Fruit fly (Drosophila melanogaster) whole organism, embryonic: ENCODE measurements around the gene CG14395.
A peak's percentile ranks its signal among the peaks of the same experiment; 100 is the strongest.

Source experiments
- ATbp ChIP-seq: fragments of 200-800 bp; sonication (Bioruptor generic); optimal IDR thresholded peaks from 2 replicates; lab custom pipeline; 2017; ENCODE audit warnings: missing biosample characterization, mild to moderate bottlenecking, missing genetic modification characterization, missing genetic modification reagents
- Aef1 ChIP-seq: fragments of 200-800 bp; sonication (Bioruptor generic); IDR thresholded peaks from 3 replicates; pipeline ENCODE4 v1.3.6; 2022; ENCODE audit warnings: missing biosample characterization, missing genetic modification characterization
- Atf-2 ChIP-seq: fragments of 200-800 bp; sonication (Bioruptor generic); optimal IDR thresholded peaks from 2 replicates; lab custom pipeline; 2016; ENCODE audit warnings: missing biosample characterization, missing genetic modification characterization
- C15 ChIP-seq: fragments of 200-800 bp; sonication (Bioruptor generic); IDR thresholded peaks from 3 replicates; pipeline ENCODE4 v1.3.6; 2022; ENCODE audit warnings: missing biosample characterization, missing genetic modification characterization
- CG11398 ChIP-seq: fragments of 200-800 bp; sonication (Bioruptor generic); optimal IDR thresholded peaks from 2 replicates; lab custom pipeline; 2016; ENCODE audit warnings: missing biosample characterization, missing genetic modification characterization
- CG11696 ChIP-seq: fragments of 200-800 bp; sonication (Bioruptor generic); IDR thresholded peaks from 2 replicates; pipeline ENCODE4 v1.3.6; 2022; ENCODE audit warnings: missing biosample characterization, missing genetic modification characterization
- CG13424 ChIP-seq: fragments of 200-800 bp; sonication (Bioruptor generic); optimal IDR thresholded peaks from 2 replicates; lab custom pipeline; 2019; ENCODE audit warnings: missing biosample characterization, mild to moderate bottlenecking, missing genetic modification characterization, moderate library complexity
- CG14014 ChIP-seq: fragments of 200-800 bp; sonication (Bioruptor generic); IDR thresholded peaks from 2 replicates; pipeline ENCODE4 v1.3.6; 2022; ENCODE audit warnings: missing biosample characterization, missing genetic modification characterization
- CG14050 ChIP-seq: fragments of 200-800 bp; sonication (Bioruptor generic); IDR thresholded peaks from 3 replicates; pipeline ENCODE4 v1.3.6; 2022; ENCODE audit warnings: missing biosample characterization, missing genetic modification characterization
- CG14965 ChIP-seq: fragments of 200-800 bp; sonication (Bioruptor generic); optimal IDR thresholded peaks from 2 replicates; lab custom pipeline; 2016; ENCODE audit warnings: missing biosample characterization, missing genetic modification characterization, borderline replicate concordance
- CG1647 ChIP-seq: fragments of 200-800 bp; sonication (Bioruptor generic); optimal IDR thresholded peaks from 3 replicates; lab custom pipeline; 2016; ENCODE audit warnings: missing biosample characterization, missing genetic modification characterization
- CG16813 ChIP-seq: fragments of 200-800 bp; sonication (Bioruptor generic); IDR thresholded peaks from 3 replicates; pipeline ENCODE4 v1.3.6; 2022; ENCODE audit warnings: missing biosample characterization, missing genetic modification characterization; ENCODE audit not compliant: partially characterized antibody
- CG16815 ChIP-seq: fragments of 200-800 bp; sonication (Bioruptor generic); optimal IDR thresholded peaks from 3 replicates; lab custom pipeline; 2017; ENCODE audit warnings: missing biosample characterization, mild to moderate bottlenecking, missing genetic modification characterization
- CG18262 ChIP-seq: fragments of 200-800 bp; optimal IDR thresholded peaks from 3 replicates; lab custom pipeline; 2019; ENCODE audit warnings: missing biosample characterization, mild to moderate bottlenecking, missing genetic modification characterization, moderate library complexity
- CG18599 ChIP-seq: fragments of 200-800 bp; sonication (Bioruptor generic); optimal IDR thresholded peaks from 3 replicates; lab custom pipeline; 2017; ENCODE audit warnings: missing biosample characterization, missing genetic modification characterization, mild to moderate bottlenecking, moderate library complexity, missing genetic modification reagents
- CG30020 ChIP-seq: fragments of 200-800 bp; optimal IDR thresholded peaks from 2 replicates; lab custom pipeline; 2019; ENCODE audit warnings: missing biosample characterization, mild to moderate bottlenecking, missing genetic modification characterization, moderate library complexity
- CG3726 ChIP-seq: fragments of 200-800 bp; sonication (Bioruptor generic); IDR thresholded peaks from 3 replicates; pipeline ENCODE4, ENCODE4 v1.3.6; 2022; ENCODE audit warnings: missing biosample characterization, missing genetic modification characterization
- CG4328 ChIP-seq: fragments of 200-800 bp; sonication (Bioruptor generic); optimal IDR thresholded peaks from 3 replicates; lab custom pipeline; 2017; ENCODE audit warnings: missing biosample characterization, missing genetic modification reagents, missing genetic modification characterization
- CG4360 ChIP-seq: fragments of 200-800 bp; sonication (Bioruptor generic); IDR thresholded peaks from 2 replicates; pipeline ENCODE4 v1.3.6; 2022; ENCODE audit warnings: missing biosample characterization, missing genetic modification characterization
- CG7839 ChIP-seq: fragments of 200-800 bp; sonication (Bioruptor generic); optimal IDR thresholded peaks from 3 replicates; lab custom pipeline; 2018; ENCODE audit warnings: missing biosample characterization, mild to moderate bottlenecking, missing genetic modification characterization, moderate library complexity
- CG8388 ChIP-seq: fragments of 200-800 bp; sonication (Bioruptor generic); optimal IDR thresholded peaks from 2 replicates; lab custom pipeline; 2019; ENCODE audit warnings: missing biosample characterization, mild to moderate bottlenecking, missing genetic modification characterization, moderate library complexity
- Doc2 ChIP-seq: fragments of 200-800 bp; sonication (Bioruptor generic); IDR thresholded peaks from 2 replicates; pipeline ENCODE4 v1.3.6; 2022; ENCODE audit warnings: missing biosample characterization, missing genetic modification characterization
- ERR ChIP-seq: fragments of 200-800 bp; sonication (Bioruptor generic); optimal IDR thresholded peaks from 2 replicates; lab custom pipeline; 2016; ENCODE audit warnings: missing biosample characterization, missing genetic modification characterization
- H2.0 ChIP-seq: fragments of 200-800 bp; sonication (Bioruptor generic); IDR thresholded peaks from 2 replicates; pipeline ENCODE4 v1.3.6; 2022; ENCODE audit warnings: missing biosample characterization, missing genetic modification characterization
- HHEX ChIP-seq: fragments of 200-800 bp; sonication (Bioruptor generic); optimal IDR thresholded peaks from 3 replicates; lab custom pipeline; 2017; ENCODE audit warnings: missing biosample characterization, mild to moderate bottlenecking, missing genetic modification characterization, missing genetic modification reagents
- HmgD ChIP-seq: fragments of 200-800 bp; sonication (Bioruptor generic); optimal IDR thresholded peaks from 3 replicates; lab custom pipeline; 2016; ENCODE audit warnings: missing biosample characterization, missing genetic modification characterization
- Hr78 ChIP-seq, 2 experiments: fragments of 200-800 bp in 1 of 2; fragments of >200 bp in 1 of 2; sonication (Bioruptor generic) in 1 of 2; optimal IDR thresholded peaks; 2 replicates each; lab custom pipeline; 2017 to 2019; ENCODE audit warnings: missing biosample characterization in 2 of 2, missing genetic modification characterization in 2 of 2, mild to moderate bottlenecking in 1 of 2, moderate library complexity in 1 of 2
- NC2α ChIP-seq: fragments of 200-800 bp; sonication (Bioruptor generic); optimal IDR thresholded peaks from 2 replicates; lab custom pipeline; 2016; ENCODE audit warnings: missing biosample characterization, missing genetic modification characterization
- NFAT ChIP-seq: fragments of 200-800 bp; sonication (Bioruptor generic); IDR thresholded peaks from 2 replicates; pipeline ENCODE4 v1.3.6; 2022; ENCODE audit warnings: missing biosample characterization, missing genetic modification characterization
- Optix ChIP-seq: fragments of 200-800 bp; sonication (Bioruptor generic); IDR thresholded peaks from 3 replicates; pipeline ENCODE4 v1.3.6; 2022; ENCODE audit warnings: missing biosample characterization, missing genetic modification characterization
- Ravus ChIP-seq: fragments of 200-800 bp; sonication (Bioruptor generic); IDR thresholded peaks from 2 replicates; pipeline ENCODE4 v1.3.6; 2022; ENCODE audit warnings: missing biosample characterization, missing genetic modification characterization
- YL-1 ChIP-seq: fragments of 200-800 bp; sonication (Bioruptor generic); optimal IDR thresholded peaks from 3 replicates; lab custom pipeline; 2017; ENCODE audit warnings: missing biosample characterization, mild to moderate bottlenecking, missing genetic modification characterization
- ato ChIP-seq: fragments of 200-800 bp; sonication (Bioruptor generic); IDR thresholded peaks from 2 replicates; pipeline ENCODE4 v1.3.6; 2022; ENCODE audit warnings: missing biosample characterization, missing genetic modification characterization; ENCODE audit not compliant: partially characterized antibody
- chn ChIP-seq: fragments of 200-800 bp; sonication (Bioruptor generic); optimal IDR thresholded peaks from 2 replicates; lab custom pipeline; 2016; ENCODE audit warnings: missing biosample characterization, missing genetic modification characterization
- dmrt11E ChIP-seq: fragments of 200-800 bp; sonication (Bioruptor generic); optimal IDR thresholded peaks from 3 replicates; lab custom pipeline; 2018; ENCODE audit warnings: missing biosample characterization, mild to moderate bottlenecking, missing genetic modification characterization, moderate library complexity
- fd3F ChIP-seq: fragments of 200-800 bp; sonication (Bioruptor generic); optimal IDR thresholded peaks from 2 replicates; lab custom pipeline; 2018; ENCODE audit warnings: missing biosample characterization, mild to moderate bottlenecking, missing genetic modification characterization, moderate library complexity
- gcm ChIP-seq: fragments of 200-800 bp; sonication (Bioruptor generic); optimal IDR thresholded peaks from 2 replicates; lab custom pipeline; 2019; ENCODE audit warnings: missing biosample characterization, mild to moderate bottlenecking, missing genetic modification characterization, moderate library complexity
- gem ChIP-seq: fragments of 200-800 bp; sonication (Bioruptor generic); optimal IDR thresholded peaks from 2 replicates; lab custom pipeline; 2019; ENCODE audit warnings: missing biosample characterization, mild to moderate bottlenecking, missing genetic modification characterization, moderate library complexity
- grn ChIP-seq: fragments of 200-800 bp; sonication (Bioruptor generic); optimal IDR thresholded peaks from 3 replicates; lab custom pipeline; 2017; ENCODE audit warnings: missing biosample characterization, missing genetic modification characterization
- gsb ChIP-seq: fragments of 200-800 bp; sonication (Bioruptor generic); IDR thresholded peaks from 2 replicates; pipeline ENCODE4 v1.3.6; 2022; ENCODE audit warnings: missing biosample characterization, missing genetic modification characterization
- hbn ChIP-seq: fragments of 200-800 bp; sonication (Bioruptor generic); IDR thresholded peaks from 2 replicates; pipeline ENCODE4 v1.3.6; 2022; ENCODE audit warnings: missing biosample characterization, missing genetic modification characterization; ENCODE audit not compliant: partially characterized antibody
- kni ChIP-seq: fragments of 200-800 bp; sonication (Bioruptor generic); optimal IDR thresholded peaks from 3 replicates; lab custom pipeline; 2017; ENCODE audit warnings: mild to moderate bottlenecking, missing biosample characterization, missing genetic modification reagents, missing genetic modification characterization
- prd ChIP-seq, 3 experiments: fragments of >200 bp in 2 of 3; fragments of 200-800 bp in 1 of 3; sonication (Bioruptor generic) in 1 of 3; optimal IDR thresholded peaks in 2 of 3; IDR thresholded peaks in 1 of 3; 2 replicates in 2 of 3; 3 replicates in 1 of 3; pipeline versions ENCODE4 v1.3.6 to Lab custom; 2017 to 2022; ENCODE audit warnings: missing biosample characterization in 1 of 3, missing genetic modification characterization in 1 of 3
- pum ChIP-seq: fragments of 200-800 bp; sonication (Bioruptor generic); optimal IDR thresholded peaks from 2 replicates; lab custom pipeline; 2016; ENCODE audit warnings: missing biosample characterization, missing genetic modification characterization
- ranshi ChIP-seq: fragments of 200-800 bp; sonication (Bioruptor generic); IDR thresholded peaks from 2 replicates; pipeline ENCODE4 v1.3.6; 2022; ENCODE audit warnings: missing biosample characterization, missing genetic modification characterization
- row ChIP-seq: fragments of 200-800 bp; sonication (Bioruptor generic); IDR thresholded peaks from 3 replicates; pipeline ENCODE4 v1.3.6; 2022; ENCODE audit warnings: missing biosample characterization, missing genetic modification characterization
- run ChIP-seq: fragments of 200-800 bp; sonication (Bioruptor generic); optimal IDR thresholded peaks from 3 replicates; lab custom pipeline; 2018; ENCODE audit warnings: missing biosample characterization, mild to moderate bottlenecking, missing genetic modification characterization
- sens ChIP-seq: fragments of 200-800 bp; sonication (Bioruptor generic); peaks from one replicate; lab custom pipeline; 2016; ENCODE audit warnings: missing biosample characterization, missing genetic modification characterization
- sqz ChIP-seq: fragments of 200-800 bp; sonication (Bioruptor generic); optimal IDR thresholded peaks from 3 replicates; lab custom pipeline; 2018; ENCODE audit warnings: missing biosample characterization, mild to moderate bottlenecking, missing genetic modification characterization
- ssp ChIP-seq: fragments of 200-800 bp; sonication (Bioruptor generic); IDR thresholded peaks from 2 replicates; pipeline ENCODE4 v1.3.6; 2022; ENCODE audit warnings: missing biosample characterization, missing genetic modification characterization
- tgo ChIP-seq: fragments of 200-800 bp; sonication (Bioruptor generic); IDR thresholded peaks from 3 replicates; pipeline ENCODE4 v1.3.6; 2022; ENCODE audit warnings: missing biosample characterization, missing genetic modification characterization

Gene CG14395

DNA sequence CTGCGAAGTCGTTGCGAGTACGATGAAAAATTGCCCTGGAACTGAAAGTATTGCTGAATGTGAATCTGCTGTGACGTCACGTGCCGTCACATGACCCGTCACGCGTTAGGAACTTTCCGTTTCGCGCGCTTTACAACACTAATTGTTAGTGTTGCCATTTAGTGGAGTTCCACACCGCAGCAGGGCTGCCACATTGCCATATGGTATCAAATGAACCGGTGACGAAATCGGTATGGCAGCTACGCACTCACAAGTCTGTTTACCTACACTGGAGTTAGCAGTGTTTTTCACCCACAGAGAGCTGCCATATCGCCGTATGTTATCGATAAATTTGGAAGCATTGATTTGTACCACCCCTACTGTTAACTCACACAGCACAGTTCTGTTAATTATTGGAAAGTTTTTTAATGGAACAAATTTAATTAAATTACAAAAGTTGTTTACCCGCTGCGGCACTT, 34.9 kb upstream of the CG14395 start, which contains the start of the genes Vha55 and Snx3 (continued):
- TF ChIP-seq CG18599 (GFP tag; lab: Kevin White, UChicago) = peak; percentile 83
- peak; percentile 36 for TF ChIP-seq CG7839 (tag; lab: Kevin White, UChicago)
- TF ChIP-seq CG14965 (GFP tag; lab: Kevin White, UChicago) = peak; percentile 38
- no peak for TF ChIP-seq H2.0 (GFP tag; lab: Robert Waterston, UW)
- peak; percentile 43 for TF ChIP-seq gem
- TF ChIP-seq CG14050 = no peak
- no peak for TF ChIP-seq CG4360 (GFP tag; lab: Robert Waterston, UW)
- no peak for TF ChIP-seq grn (GFP tag; lab: Kevin White, UChicago)
- peak; percentile 18 for TF ChIP-seq fd3F (GFP tag; lab: Kevin White, UChicago)
- no peak for TF ChIP-seq CG16813 (GFP tag; lab: Robert Waterston, UW)
- TF ChIP-seq ERR (GFP tag; lab: Kevin White, UChicago) = peak; percentile 92
- peak; percentile 60 for TF ChIP-seq NC2α (GFP tag; lab: Kevin White, UChicago)
- TF ChIP-seq CG30020 (tag; lab: Kevin White, UChicago) = peak; percentile 27
- TF ChIP-seq hbn (GFP tag; lab: Robert Waterston, UW) = no peak
- TF ChIP-seq C15 (GFP tag; lab: Robert Waterston, UW) = no peak
- no peak for TF ChIP-seq NFAT (GFP tag; lab: Robert Waterston, UW)
- no peak for TF ChIP-seq kni (GFP tag; lab: Kevin White, UChicago)
- no peak for TF ChIP-seq Doc2
- peak; percentile 82 for TF ChIP-seq pum (GFP tag; lab: Kevin White, UChicago)
- peak; percentile 72 for TF ChIP-seq chn (GFP tag; lab: Kevin White, UChicago)
- TF ChIP-seq CG13424 (tag; lab: Kevin White, UChicago) = peak; percentile 39
- TF ChIP-seq CG16815 (GFP tag; lab: Kevin White, UChicago) = peak; percentile 51
- TF ChIP-seq CG1647 (GFP tag; lab: Kevin White, UChicago) = peak; percentile 90
- TF ChIP-seq prd (optimal IDR thresholded peaks at IDR 0.05; lab: Kevin White, UChicago) = no peak
- TF ChIP-seq prd (GFP tag; IDR thresholded peaks at IDR 0.05; lab: Robert Waterston, UW) = no peak
- no peak for TF ChIP-seq gsb (GFP tag; lab: Robert Waterston, UW)
- no peak for TF ChIP-seq ATbp
- no peak for TF ChIP-seq Aef1
- TF ChIP-seq CG11696 (GFP tag; lab: Robert Waterston, UW) = no peak
- no peak for TF ChIP-seq Ravus
- TF ChIP-seq run (tag; lab: Kevin White, UChicago) = peak; percentile 3
- no peak for TF ChIP-seq tgo (GFP tag; lab: Robert Waterston, UW)
- TF ChIP-seq gcm (GFP tag; lab: Kevin White, UChicago) = no peak
- no peak for TF ChIP-seq row (GFP tag; lab: Robert Waterston, UW)
- TF ChIP-seq HHEX (GFP tag; lab: Kevin White, UChicago) = peak; percentile 16
- no peak for TF ChIP-seq CG14014
- TF ChIP-seq ssp (GFP tag; lab: Robert Waterston, UW) = no peak
- TF ChIP-seq sens = peak; percentile 92
- peak; percentile 81 for TF ChIP-seq YL-1 (GFP tag; lab: Kevin White, UChicago)
- no peak for TF ChIP-seq sqz
- no peak for TF ChIP-seq CG3726 (GFP tag; lab: Robert Waterston, UW)
- peak; percentile 48 for TF ChIP-seq dmrt11E (tag; lab: Kevin White, UChicago)
- peak; percentile 96 for TF ChIP-seq HmgD (GFP tag; lab: Kevin White, UChicago)
- peak in 1 of 2 experiments; percentile 25 for TF ChIP-seq Hr78 (GFP tag; optimal IDR thresholded peaks at IDR 0.05; lab: Kevin White, UChicago)
- peak; percentile 58 for TF ChIP-seq CG11398 (GFP tag; lab: Kevin White, UChicago)
- TF ChIP-seq ato (GFP tag; lab: Robert Waterston, UW) = no peak
- TF ChIP-seq Optix (GFP tag; lab: Robert Waterston, UW) = no peak
- peak; percentile 55 for TF ChIP-seq Atf-2 (GFP tag; lab: Kevin White, UChicago)
- peak; percentile 23 for TF ChIP-seq CG18262
- TF ChIP-seq CG4328 (GFP tag; lab: Kevin White, UChicago) = no peak
- no peak for TF ChIP-seq CG8388 (GFP tag; lab: Kevin White, UChicago)
- no peak for TF ChIP-seq ranshi (GFP tag; lab: Robert Waterston, UW)
